Fruit fly (Drosophila melanogaster) whole organism, embryonic: ENCODE results near the gene CG9393.

Source experiments
- Abd-B ChIP-seq: fragments of 200-800 bp; sonication (Bioruptor generic); optimal IDR thresholded peaks from 2 replicates; lab custom pipeline; 2018; ENCODE audit warnings: missing biosample characterization, mild to moderate bottlenecking, missing genetic modification characterization, moderate library complexity
- Adf1 ChIP-seq: fragments of 200-800 bp; sonication (Bioruptor generic); IDR thresholded peaks from 2 replicates; pipeline ENCODE4 v1.3.6; 2022; ENCODE audit warnings: missing biosample characterization, missing genetic modification characterization
- Aef1 ChIP-seq: fragments of 200-800 bp; sonication (Bioruptor generic); IDR thresholded peaks from 3 replicates; pipeline ENCODE4 v1.3.6; 2022; ENCODE audit warnings: missing biosample characterization, missing genetic modification characterization
- Antp ChIP-seq: fragments of 200-800 bp; sonication (Bioruptor generic); optimal IDR thresholded peaks from 3 replicates; lab custom pipeline; 2016; ENCODE audit warnings: missing biosample characterization, missing genetic modification characterization
- Atf3 ChIP-seq: fragments of 200-800 bp; sonication (Bioruptor generic); optimal IDR thresholded peaks from 3 replicates; lab custom pipeline; 2016; ENCODE audit warnings: missing biosample characterization, missing genetic modification characterization
- Awh ChIP-seq: fragments of 200-800 bp; sonication (Bioruptor generic); IDR thresholded peaks from 2 replicates; pipeline ENCODE4, ENCODE4 v1.3.6; 2022; ENCODE audit warnings: missing biosample characterization, missing genetic modification characterization
- BtbVII ChIP-seq: fragments of 200-800 bp; sonication (Bioruptor generic); optimal IDR thresholded peaks from 3 replicates; lab custom pipeline; 2017; ENCODE audit warnings: missing biosample characterization, mild to moderate bottlenecking, missing genetic modification characterization
- CG10274 ChIP-seq: fragments of 200-800 bp; sonication (Bioruptor generic); optimal IDR thresholded peaks from 3 replicates; lab custom pipeline; 2017; ENCODE audit warnings: missing biosample characterization, mild to moderate bottlenecking, missing genetic modification characterization
- CG12104 ChIP-seq: fragments of 200-800 bp; sonication (Bioruptor generic); optimal IDR thresholded peaks from 3 replicates; lab custom pipeline; 2016; ENCODE audit warnings: missing biosample characterization, missing genetic modification characterization
- CG12769 ChIP-seq: fragments of 200-800 bp; sonication (Bioruptor generic); optimal IDR thresholded peaks from 2 replicates; lab custom pipeline; 2019; ENCODE audit warnings: missing biosample characterization, mild to moderate bottlenecking, missing genetic modification characterization, moderate library complexity
- CG13287 ChIP-seq: fragments of 200-800 bp; sonication (Bioruptor generic); IDR thresholded peaks from 2 replicates; pipeline ENCODE4 v1.3.6; 2022; ENCODE audit warnings: missing biosample characterization, missing genetic modification characterization; ENCODE audit not compliant: partially characterized antibody
- CG13894 ChIP-seq: fragments of 200-800 bp; sonication (Bioruptor generic); optimal IDR thresholded peaks from 3 replicates; lab custom pipeline; 2018; ENCODE audit warnings: missing biosample characterization, mild to moderate bottlenecking, missing genetic modification characterization, moderate library complexity
- CG1647 ChIP-seq: fragments of 200-800 bp; sonication (Bioruptor generic); optimal IDR thresholded peaks from 3 replicates; lab custom pipeline; 2016; ENCODE audit warnings: missing biosample characterization, missing genetic modification characterization
- CG18011 ChIP-seq: fragments of 200-800 bp; sonication (Bioruptor generic); optimal IDR thresholded peaks from 2 replicates; lab custom pipeline; 2017; ENCODE audit warnings: missing biosample characterization, missing genetic modification characterization, mild to moderate bottlenecking, moderate library complexity, missing genotype
- CG2875 ChIP-seq: fragments of 200-800 bp; sonication (Bioruptor generic); optimal IDR thresholded peaks from 2 replicates; lab custom pipeline; 2017; ENCODE audit warnings: missing biosample characterization, mild to moderate bottlenecking, missing genetic modification characterization, missing genetic modification reagents
- CG3281 ChIP-seq: fragments of 200-800 bp; sonication (Bioruptor generic); optimal IDR thresholded peaks from 3 replicates; lab custom pipeline; 2017; ENCODE audit warnings: missing biosample characterization, mild to moderate bottlenecking, missing genetic modification characterization
- CG4328 ChIP-seq: fragments of 200-800 bp; sonication (Bioruptor generic); optimal IDR thresholded peaks from 3 replicates; lab custom pipeline; 2017; ENCODE audit warnings: missing biosample characterization, missing genetic modification reagents, missing genetic modification characterization
- CG5245 ChIP-seq: fragments of 200-800 bp; sonication (Bioruptor generic); optimal IDR thresholded peaks from 3 replicates; lab custom pipeline; 2016; ENCODE audit warnings: missing biosample characterization, missing genetic modification characterization
- CG6683 ChIP-seq: fragments of 200-800 bp; sonication (Bioruptor generic); optimal IDR thresholded peaks from 2 replicates; lab custom pipeline; 2017; ENCODE audit warnings: missing biosample characterization, mild to moderate bottlenecking, missing genetic modification characterization, missing genetic modification reagents
- CG8089 ChIP-seq: fragments of 200-800 bp; sonication (Bioruptor generic); optimal IDR thresholded peaks from 3 replicates; lab custom pipeline; 2016; ENCODE audit warnings: missing biosample characterization, missing genetic modification characterization
- CHES-1-like ChIP-seq: fragments of 200-800 bp; sonication (Bioruptor generic); optimal IDR thresholded peaks from 2 replicates; lab custom pipeline; 2016; ENCODE audit warnings: missing biosample characterization, missing genetic modification characterization
- Dfd ChIP-seq, 2 experiments: fragments of >200 bp; optimal IDR thresholded peaks; 2 replicates each; lab custom pipeline; 2017; ENCODE audit warnings: missing biosample characterization in 2 of 2, missing genetic modification characterization in 2 of 2
- Doc2 ChIP-seq: fragments of 200-800 bp; sonication (Bioruptor generic); IDR thresholded peaks from 2 replicates; pipeline ENCODE4 v1.3.6; 2022; ENCODE audit warnings: missing biosample characterization, missing genetic modification characterization
- E2f1 ChIP-seq: fragments of 200-800 bp; sonication (Bioruptor generic); IDR thresholded peaks from 2 replicates; pipeline ENCODE4 v1.3.6; 2022; ENCODE audit warnings: missing biosample characterization, missing genetic modification characterization
- ERR ChIP-seq: fragments of 200-800 bp; sonication (Bioruptor generic); optimal IDR thresholded peaks from 2 replicates; lab custom pipeline; 2016; ENCODE audit warnings: missing biosample characterization, missing genetic modification characterization
- Hmr ChIP-seq: fragments of 200-800 bp; sonication (Bioruptor generic); optimal IDR thresholded peaks from 3 replicates; lab custom pipeline; 2017; ENCODE audit warnings: mild to moderate bottlenecking, missing biosample characterization, missing genetic modification reagents, missing genetic modification characterization
- Hr51 ChIP-seq, 2 experiments: fragments of 200-800 bp; sonication (Bioruptor generic); optimal IDR thresholded peaks; 2 replicates in 1 of 2; 3 replicates in 1 of 2; lab custom pipeline; 2016 to 2018; ENCODE audit warnings: missing biosample characterization in 2 of 2, missing genetic modification characterization in 2 of 2, mild to moderate bottlenecking in 1 of 2, moderate library complexity in 1 of 2
- Jarid2 ChIP-seq: fragments of 200-800 bp; sonication (Bioruptor generic); optimal IDR thresholded peaks from 3 replicates; lab custom pipeline; 2017; ENCODE audit warnings: mild to moderate bottlenecking, missing biosample characterization, missing genetic modification reagents, missing genetic modification characterization
- Lhr ChIP-seq: fragments of 200-800 bp; sonication (Bioruptor generic); optimal IDR thresholded peaks from 3 replicates; lab custom pipeline; 2017; ENCODE audit warnings: mild to moderate bottlenecking, missing biosample characterization, missing genetic modification reagents, missing genetic modification characterization
- Lpt ChIP-seq: fragments of >200 bp; optimal IDR thresholded peaks from 2 replicates; lab custom pipeline; 2018; ENCODE audit warnings: missing biosample characterization, missing genetic modification characterization
- NC2β ChIP-seq: fragments of 200-800 bp; sonication (Bioruptor generic); optimal IDR thresholded peaks from 2 replicates; lab custom pipeline; 2016; ENCODE audit warnings: missing biosample characterization, missing genetic modification characterization
- Ravus ChIP-seq: fragments of 200-800 bp; sonication (Bioruptor generic); IDR thresholded peaks from 2 replicates; pipeline ENCODE4 v1.3.6; 2022; ENCODE audit warnings: missing biosample characterization, missing genetic modification characterization
- al ChIP-seq: fragments of 200-800 bp; sonication (Bioruptor generic); IDR thresholded peaks from 2 replicates; pipeline ENCODE4 v1.3.6; 2022; ENCODE audit warnings: missing biosample characterization, missing genetic modification characterization
- az2 ChIP-seq: fragments of 200-800 bp; sonication (Bioruptor generic); optimal IDR thresholded peaks from 3 replicates; lab custom pipeline; 2016; ENCODE audit warnings: missing biosample characterization, missing genetic modification characterization
- chinmo ChIP-seq: fragments of 200-800 bp; sonication (Bioruptor generic); IDR thresholded peaks from 4 replicates; pipeline ENCODE4 v1.3.6; 2022; ENCODE audit warnings: missing biosample characterization, missing genetic modification characterization; ENCODE audit not compliant: partially characterized antibody
- crc ChIP-seq: fragments of 200-800 bp; sonication (Bioruptor generic); optimal IDR thresholded peaks from 2 replicates; lab custom pipeline; 2016; ENCODE audit warnings: missing biosample characterization, missing genetic modification characterization
- croc ChIP-seq: fragments of 200-800 bp; sonication (Bioruptor generic); conservative IDR thresholded peaks from 3 replicates; pipeline ENCODE4 v1.3.6; 2022; ENCODE audit warnings: missing biosample characterization, missing genetic modification characterization
- fru ChIP-seq: fragments of >200 bp; optimal IDR thresholded peaks from 2 replicates; lab custom pipeline; 2017
- gt ChIP-seq: fragments of 200-800 bp; sonication (Bioruptor generic); IDR thresholded peaks from 2 replicates; pipeline ENCODE4 v1.3.6; 2022; ENCODE audit warnings: missing biosample characterization, missing genetic modification characterization
- hkb ChIP-seq, 2 experiments: fragments of 200-800 bp in 1 of 2; fragments of >200 bp in 1 of 2; sonication (Bioruptor generic) in 1 of 2; IDR thresholded peaks in 1 of 2; optimal IDR thresholded peaks in 1 of 2; 2 replicates each; pipeline versions ENCODE4 v1.3.6 to Lab custom; 2017 to 2022; ENCODE audit warnings: missing biosample characterization in 1 of 2, missing genetic modification characterization in 1 of 2
- kah ChIP-seq: fragments of 200-800 bp; sonication (Bioruptor generic); optimal IDR thresholded peaks from 2 replicates; lab custom pipeline; 2018; ENCODE audit warnings: missing biosample characterization, mild to moderate bottlenecking, missing genetic modification characterization
- mirr ChIP-seq: fragments of 200-800 bp; sonication (Bioruptor generic); optimal IDR thresholded peaks from 3 replicates; lab custom pipeline; 2018; ENCODE audit warnings: missing biosample characterization, mild to moderate bottlenecking, missing genetic modification characterization
- pros ChIP-seq: fragments of 200-800 bp; sonication (Bioruptor generic); optimal IDR thresholded peaks from 3 replicates; lab custom pipeline; 2019; ENCODE audit warnings: missing biosample characterization, mild to moderate bottlenecking, missing genetic modification characterization, moderate library complexity
- ro ChIP-seq: fragments of 200-800 bp; sonication (Bioruptor generic); IDR thresholded peaks from 2 replicates; pipeline ENCODE4 v1.3.6; 2022; ENCODE audit warnings: missing biosample characterization, missing genetic modification characterization
- salm ChIP-seq: fragments of 200-800 bp; sonication (Bioruptor generic); optimal IDR thresholded peaks from 2 replicates; lab custom pipeline; 2018; ENCODE audit warnings: missing biosample characterization, mild to moderate bottlenecking, missing genetic modification characterization
- scrt ChIP-seq: fragments of 200-800 bp; sonication (Bioruptor generic); optimal IDR thresholded peaks from 2 replicates; lab custom pipeline; 2018; ENCODE audit warnings: missing biosample characterization, mild to moderate bottlenecking, missing genetic modification characterization, moderate library complexity
- sens ChIP-seq: fragments of 200-800 bp; sonication (Bioruptor generic); peaks from one replicate; lab custom pipeline; 2016; ENCODE audit warnings: missing biosample characterization, missing genetic modification characterization
- sens-2 ChIP-seq: fragments of 200-800 bp; sonication (Bioruptor generic); IDR thresholded peaks from 2 replicates; pipeline ENCODE4 v1.3.6; 2022; ENCODE audit warnings: missing biosample characterization, missing genetic modification characterization
- stwl ChIP-seq: fragments of 200-800 bp; sonication (Bioruptor generic); optimal IDR thresholded peaks from 3 replicates; lab custom pipeline; 2018; ENCODE audit warnings: missing biosample characterization, mild to moderate bottlenecking, missing genetic modification characterization, moderate library complexity
- z ChIP-seq: fragments of 200-800 bp; sonication (Bioruptor generic); IDR thresholded peaks from 3 replicates; pipeline ENCODE4 v1.3.6; 2022; ENCODE audit warnings: missing biosample characterization, missing genetic modification characterization
- zfh1 ChIP-seq: fragments of 200-800 bp; sonication (Bioruptor generic); IDR thresholded peaks from 3 replicates; pipeline ENCODE4 v1.3.6; 2022; ENCODE audit warnings: missing biosample characterization, missing genetic modification characterization

CG9393 gene

dm6 chr3R:9529387-9529897 is 34.0 kb downstream of the CG9393 start (continued):
- TF ChIP-seq kah (GFP tag; lab: Kevin White, UChicago) (no peak), Hmr (GFP tag; lab: Kevin White, UChicago) (peak; percentile 39), zfh1 (GFP tag; lab: Robert Waterston, UW) (no peak), Abd-B (GFP tag; lab: Kevin White, UChicago) (no peak), E2f1 (GFP tag; lab: Robert Waterston, UW) (no peak), Antp (GFP tag; lab: Kevin White, UChicago) (no peak), ro (no peak), CG13894 (tag; lab: Kevin White, UChicago) (peak; percentile 98), Dfd (GFP tag; optimal IDR thresholded peaks at IDR 0.05; lab: Kevin White, UChicago) (no peak), salm (no peak), Hr51 (GFP tag; optimal IDR thresholded peaks at IDR 0.05; lab: Kevin White, UChicago) (no peak), gt (no peak), CG5245 (GFP tag; lab: Kevin White, UChicago) (no peak), CG10274 (GFP tag; lab: Kevin White, UChicago) (no peak), CG2875 (GFP tag; lab: Kevin White, UChicago) (no peak), CHES-1-like (GFP tag; lab: Kevin White, UChicago) (no peak), al (GFP tag; lab: Robert Waterston, UW) (no peak), chinmo (GFP tag; lab: Robert Waterston, UW) (peak; percentile 82; the same call in 2 of the 4 replicates), Atf3 (GFP tag; lab: Kevin White, UChicago) (no peak), CG8089 (GFP tag; lab: Kevin White, UChicago) (no peak), CG1647 (GFP tag; lab: Kevin White, UChicago) (no peak), stwl (tag; lab: Kevin White, UChicago) (no peak), Ravus (no peak), BtbVII (peak; percentile 18), CG18011 (GFP tag; lab: Kevin White, UChicago) (no peak), Awh (GFP tag; lab: Robert Waterston, UW) (no peak), CG13287 (GFP tag; lab: Robert Waterston, UW) (no peak), CG3281 (no peak), CG12769 (tag; lab: Kevin White, UChicago) (peak; percentile 62), mirr (GFP tag; lab: Kevin White, UChicago) (peak; percentile 80), ERR (GFP tag; lab: Kevin White, UChicago) (no peak), pros (no peak), sens (GFP tag; lab: Kevin White, UChicago) (peak; percentile 15), CG6683 (no peak), scrt (GFP tag; lab: Kevin White, UChicago) (no peak), Lhr (GFP tag; lab: Kevin White, UChicago) (no peak), Jarid2 (GFP tag; lab: Kevin White, UChicago) (no peak), CG12104 (GFP tag; lab: Kevin White, UChicago) (no peak), NC2β (GFP tag; lab: Kevin White, UChicago) (no peak), Lpt (GFP tag; lab: Kevin White, UChicago) (no peak), Doc2 (GFP tag; lab: Robert Waterston, UW) (no peak), fru (no peak), hkb (optimal IDR thresholded peaks at IDR 0.05; lab: Kevin White, UChicago) (no peak), hkb (GFP tag; IDR thresholded peaks at IDR 0.05; lab: Robert Waterston, UW) (no peak), Aef1 (GFP tag; lab: Robert Waterston, UW) (no peak), sens-2 (GFP tag; lab: Robert Waterston, UW) (no peak), CG4328 (GFP tag; lab: Kevin White, UChicago) (no peak), z (no peak), croc (no peak), crc (GFP tag; lab: Kevin White, UChicago) (no peak), Adf1 (GFP tag; lab: Robert Waterston, UW) (no peak), az2 (GFP tag; lab: Kevin White, UChicago) (no peak)
